Fruit fly (Drosophila melanogaster) whole organism, embryonic: ENCODE measurements around the gene CG17036.

Experiments used
- Antp ChIP-seq: fragments of 200-800 bp; sonication (Bioruptor generic); optimal IDR thresholded peaks from 3 replicates; lab custom pipeline; 2016; ENCODE audit warnings: missing biosample characterization, missing genetic modification characterization
- Blimp-1 ChIP-seq: fragments of 200-800 bp; sonication (Bioruptor generic); optimal IDR thresholded peaks from 3 replicates; lab custom pipeline; 2018; ENCODE audit warnings: missing biosample characterization, missing genetic modification characterization, mild to moderate bottlenecking, moderate library complexity, missing genetic modification reagents
- CG10267 ChIP-seq: fragments of 200-800 bp; sonication (Bioruptor generic); optimal IDR thresholded peaks from 2 replicates; lab custom pipeline; 2018; ENCODE audit warnings: missing biosample characterization, mild to moderate bottlenecking, missing genetic modification characterization, moderate library complexity
- CG10274 ChIP-seq: fragments of 200-800 bp; sonication (Bioruptor generic); optimal IDR thresholded peaks from 3 replicates; lab custom pipeline; 2017; ENCODE audit warnings: missing biosample characterization, mild to moderate bottlenecking, missing genetic modification characterization
- CG10431 ChIP-seq: fragments of 200-800 bp; sonication (Bioruptor generic); optimal IDR thresholded peaks from 3 replicates; lab custom pipeline; 2018; ENCODE audit warnings: missing biosample characterization, mild to moderate bottlenecking, missing genetic modification characterization
- CG11093 ChIP-seq: fragments of 200-800 bp; sonication (Bioruptor generic); IDR thresholded peaks from 3 replicates; pipeline ENCODE4 v1.3.6; 2022; ENCODE audit warnings: missing biosample characterization, missing genetic modification characterization
- CG11398 ChIP-seq: fragments of 200-800 bp; sonication (Bioruptor generic); optimal IDR thresholded peaks from 2 replicates; lab custom pipeline; 2016; ENCODE audit warnings: missing biosample characterization, missing genetic modification characterization
- CG1647 ChIP-seq: fragments of 200-800 bp; sonication (Bioruptor generic); optimal IDR thresholded peaks from 3 replicates; lab custom pipeline; 2016; ENCODE audit warnings: missing biosample characterization, missing genetic modification characterization
- CG17568 ChIP-seq: fragments of 200-800 bp; sonication (Bioruptor generic); optimal IDR thresholded peaks from 2 replicates; lab custom pipeline; 2018; ENCODE audit warnings: missing biosample characterization, mild to moderate bottlenecking, missing genetic modification characterization, moderate library complexity
- CG2199 ChIP-seq: fragments of 200-800 bp; sonication (Bioruptor generic); IDR thresholded peaks from 3 replicates; pipeline ENCODE4 v1.3.6; 2022; ENCODE audit warnings: missing biosample characterization, missing genetic modification characterization
- CG2678 ChIP-seq: fragments of 200-800 bp; sonication (Bioruptor generic); optimal IDR thresholded peaks from 3 replicates; lab custom pipeline; 2019; ENCODE audit warnings: missing biosample characterization, mild to moderate bottlenecking, missing genetic modification characterization, moderate library complexity
- CG34422 ChIP-seq: fragments of 200-800 bp; sonication (Bioruptor generic); IDR thresholded peaks from 3 replicates; pipeline ENCODE4 v1.3.6; 2022; ENCODE audit warnings: missing biosample characterization, missing genetic modification characterization
- CG7987 ChIP-seq: fragments of 200-800 bp; sonication (Bioruptor generic); optimal IDR thresholded peaks from 2 replicates; lab custom pipeline; 2018; ENCODE audit warnings: missing biosample characterization, mild to moderate bottlenecking, missing genetic modification characterization, moderate library complexity
- CG8089 ChIP-seq: fragments of 200-800 bp; sonication (Bioruptor generic); optimal IDR thresholded peaks from 3 replicates; lab custom pipeline; 2016; ENCODE audit warnings: missing biosample characterization, missing genetic modification characterization
- CG9609 ChIP-seq: fragments of 200-800 bp; sonication (Bioruptor generic); optimal IDR thresholded peaks from 3 replicates; lab custom pipeline; 2016; ENCODE audit warnings: missing biosample characterization, missing genetic modification characterization
- Chrac-16 ChIP-seq: fragments of 200-800 bp; sonication (Bioruptor generic); optimal IDR thresholded peaks from 3 replicates; lab custom pipeline; 2016; ENCODE audit warnings: missing biosample characterization, missing genetic modification characterization
- Ets97D ChIP-seq: fragments of 200-800 bp; sonication (Bioruptor generic); optimal IDR thresholded peaks from 3 replicates; lab custom pipeline; 2016; ENCODE audit warnings: missing biosample characterization, missing genetic modification characterization
- NFAT ChIP-seq: fragments of 200-800 bp; sonication (Bioruptor generic); IDR thresholded peaks from 2 replicates; pipeline ENCODE4 v1.3.6; 2022; ENCODE audit warnings: missing biosample characterization, missing genetic modification characterization
- Pdp1 ChIP-seq, 2 experiments: fragments of 200-800 bp; sonication (Bioruptor generic); optimal IDR thresholded peaks; 3 replicates each; lab custom pipeline; 2016; ENCODE audit warnings: missing biosample characterization in 2 of 2, missing genetic modification characterization in 2 of 2, mild to moderate bottlenecking in 1 of 2, moderate library complexity in 1 of 2
- Scr ChIP-seq: fragments of 200-800 bp; sonication (Bioruptor generic); IDR thresholded peaks from 2 replicates; pipeline ENCODE4 v1.3.6; 2022; ENCODE audit warnings: missing biosample characterization, missing genetic modification characterization; ENCODE audit not compliant: partially characterized antibody
- Side ChIP-seq: fragments of 200-800 bp; sonication (Bioruptor generic); optimal IDR thresholded peaks from 2 replicates; lab custom pipeline; 2016; ENCODE audit warnings: missing biosample characterization, missing genetic modification characterization
- Sin3A ChIP-seq: fragments of >200 bp; optimal IDR thresholded peaks from 2 replicates; lab custom pipeline; 2018
- amos ChIP-seq: fragments of 200-800 bp; sonication (Bioruptor generic); IDR thresholded peaks from 2 replicates; pipeline ENCODE4 v1.3.6; 2022; ENCODE audit warnings: missing biosample characterization, missing genetic modification characterization; ENCODE audit not compliant: partially characterized antibody
- bsh ChIP-seq, 2 experiments: fragments of 200-800 bp; sonication (Bioruptor generic); optimal IDR thresholded peaks; 2 replicates each; lab custom pipeline; 2017 to 2018; ENCODE audit warnings: mild to moderate bottlenecking in 2 of 2, missing biosample characterization in 2 of 2, missing genetic modification characterization in 2 of 2, moderate library complexity in 1 of 2
- btn ChIP-seq: fragments of 200-800 bp; sonication (Bioruptor generic); optimal IDR thresholded peaks from 2 replicates; lab custom pipeline; 2016; ENCODE audit warnings: missing biosample characterization, missing genetic modification characterization
- crc ChIP-seq: fragments of 200-800 bp; sonication (Bioruptor generic); optimal IDR thresholded peaks from 2 replicates; lab custom pipeline; 2016; ENCODE audit warnings: missing biosample characterization, missing genetic modification characterization
- crp ChIP-seq, 2 experiments: fragments of 200-800 bp; sonication (Bioruptor generic); optimal IDR thresholded peaks; 2 replicates in 1 of 2; 3 replicates in 1 of 2; lab custom pipeline; 2017; ENCODE audit warnings: missing biosample characterization in 2 of 2, missing genetic modification characterization in 2 of 2, mild to moderate bottlenecking in 1 of 2, moderate library complexity in 1 of 2
- dimm ChIP-seq: fragments of 200-800 bp; sonication (Bioruptor generic); IDR thresholded peaks from 2 replicates; pipeline ENCODE4 v1.3.6; 2022; ENCODE audit warnings: missing biosample characterization, missing genetic modification characterization
- dm ChIP-seq: fragments of 200-800 bp; sonication (Bioruptor generic); optimal IDR thresholded peaks from 3 replicates; lab custom pipeline; 2016; ENCODE audit warnings: missing biosample characterization, missing genetic modification characterization
- eve ChIP-seq, 2 experiments: fragments of >200 bp; optimal IDR thresholded peaks; 2 replicates each; lab custom pipeline; 2017; ENCODE audit warnings: missing biosample characterization in 2 of 2, missing genetic modification characterization in 2 of 2
- exex ChIP-seq: fragments of 200-800 bp; sonication (Bioruptor generic); optimal IDR thresholded peaks from 4 replicates; lab custom pipeline; 2018; ENCODE audit warnings: missing biosample characterization, mild to moderate bottlenecking, missing genetic modification characterization, moderate library complexity
- ftz-f1 ChIP-seq: fragments of 200-800 bp; sonication (Bioruptor generic); optimal IDR thresholded peaks from 2 replicates; lab custom pipeline; 2016; ENCODE audit warnings: missing biosample characterization, missing genetic modification characterization
- hbn ChIP-seq: fragments of 200-800 bp; sonication (Bioruptor generic); IDR thresholded peaks from 2 replicates; pipeline ENCODE4 v1.3.6; 2022; ENCODE audit warnings: missing biosample characterization, missing genetic modification characterization; ENCODE audit not compliant: partially characterized antibody
- hkb ChIP-seq, 2 experiments: fragments of 200-800 bp in 1 of 2; fragments of >200 bp in 1 of 2; sonication (Bioruptor generic) in 1 of 2; IDR thresholded peaks in 1 of 2; optimal IDR thresholded peaks in 1 of 2; 2 replicates each; pipeline versions ENCODE4 v1.3.6 to Lab custom; 2017 to 2022; ENCODE audit warnings: missing biosample characterization in 1 of 2, missing genetic modification characterization in 1 of 2
- lov ChIP-seq, 2 experiments: fragments of 200-800 bp in 1 of 2; fragments of >200 bp in 1 of 2; sonication (Bioruptor generic) in 1 of 2; IDR thresholded peaks in 1 of 2; optimal IDR thresholded peaks in 1 of 2; 2 replicates in 1 of 2; 3 replicates in 1 of 2; pipeline versions ENCODE4 v1.3.6 to Lab custom; 2017 to 2022; ENCODE audit warnings: missing biosample characterization in 1 of 2, missing genetic modification characterization in 1 of 2
- nau ChIP-seq: fragments of 200-800 bp; sonication (Bioruptor generic); optimal IDR thresholded peaks from 3 replicates; lab custom pipeline; 2017; ENCODE audit warnings: missing biosample characterization, mild to moderate bottlenecking, missing genetic modification characterization, missing genetic modification reagents
- nerfin-2 ChIP-seq: fragments of 200-800 bp; sonication (Bioruptor generic); IDR thresholded peaks from 2 replicates; pipeline ENCODE4 v1.3.6; 2022; ENCODE audit warnings: missing biosample characterization, missing genetic modification characterization; ENCODE audit not compliant: partially characterized antibody
- pan ChIP-seq, 4 experiments: fragments of >200 bp in 3 of 4; fragments of 200-800 bp in 1 of 4; sonication (Bioruptor generic) in 1 of 4; optimal IDR thresholded peaks in 3 of 4; IDR thresholded peaks in 1 of 4; 2 replicates each; pipeline versions ENCODE4 v1.3.6 to Lab custom; 2017 to 2022; ENCODE audit warnings: missing biosample characterization in 2 of 4, missing genetic modification characterization in 2 of 4, mixed read lengths in 1 of 4
- pzg ChIP-seq: fragments of 200-800 bp; sonication (Bioruptor generic); optimal IDR thresholded peaks from 3 replicates; lab custom pipeline; 2018; ENCODE audit warnings: missing biosample characterization, mild to moderate bottlenecking, missing genetic modification characterization, moderate library complexity
- schlank ChIP-seq: fragments of 200-800 bp; sonication (Bioruptor generic); optimal IDR thresholded peaks from 2 replicates; lab custom pipeline; 2018; ENCODE audit warnings: missing biosample characterization, mild to moderate bottlenecking, missing genetic modification characterization
- sens ChIP-seq: fragments of 200-800 bp; sonication (Bioruptor generic); peaks from one replicate; lab custom pipeline; 2016; ENCODE audit warnings: missing biosample characterization, missing genetic modification characterization
- sob ChIP-seq: fragments of 200-800 bp; sonication (Bioruptor generic); IDR thresholded peaks from 2 replicates; pipeline ENCODE4 v1.3.6; 2022; ENCODE audit warnings: missing biosample characterization, missing genetic modification characterization
- stc ChIP-seq: fragments of 200-800 bp; sonication (Bioruptor generic); IDR thresholded peaks from 2 replicates; pipeline ENCODE4 v1.3.6; 2022; ENCODE audit warnings: missing biosample characterization, missing genetic modification characterization
- tio ChIP-seq: fragments of 200-800 bp; sonication (Bioruptor generic); optimal IDR thresholded peaks from 2 replicates; lab custom pipeline; 2017; ENCODE audit warnings: missing biosample characterization, missing genetic modification characterization, inconsistent platforms
- trem ChIP-seq: fragments of 200-800 bp; optimal IDR thresholded peaks from 3 replicates; lab custom pipeline; 2019; ENCODE audit warnings: missing biosample characterization, mild to moderate bottlenecking, missing genetic modification characterization, moderate library complexity
- zfh1 ChIP-seq: fragments of 200-800 bp; sonication (Bioruptor generic); IDR thresholded peaks from 3 replicates; pipeline ENCODE4 v1.3.6; 2022; ENCODE audit warnings: missing biosample characterization, missing genetic modification characterization

Gene CG17036

dm6 chr2L:12707540-12707939, 7.0 kb upstream of the CG17036 start, which contains the start of the genes CG6180 and CG15484 (continued):
- TF ChIP-seq CG17568, result no peak
- no peak; the same call in 1 of the 2 replicates for TF ChIP-seq nerfin-2 (GFP tag; lab: Robert Waterston, UW)
- TF ChIP-seq CG34422 (GFP tag; lab: Robert Waterston, UW), result 0 out of 3 replicates have a peak, but pooled peaks have one; percentile 16
- no peak for TF ChIP-seq NFAT (GFP tag; lab: Robert Waterston, UW)
- TF ChIP-seq pan (optimal IDR thresholded peaks at IDR 0.05; lab: Kevin White, UChicago), result no peak
- TF ChIP-seq pan (GFP tag; optimal IDR thresholded peaks at IDR 0.05 in 1 of 2, IDR thresholded peaks at IDR 0.05 in 1 of 2), result no peak
- no peak for TF ChIP-seq dimm (GFP tag; lab: Robert Waterston, UW)
- peak in 1 of 2 experiments; percentile 16 for TF ChIP-seq crp (GFP tag; optimal IDR thresholded peaks at IDR 0.05; lab: Kevin White, UChicago)
- no peak for TF ChIP-seq Side (GFP tag; lab: Kevin White, UChicago)
- no peak for TF ChIP-seq lov (optimal IDR thresholded peaks at IDR 0.05; lab: Kevin White, UChicago)
- no peak for TF ChIP-seq lov (GFP tag; IDR thresholded peaks at IDR 0.05; lab: Robert Waterston, UW)
- peak; percentile 16 for TF ChIP-seq CG10267 (tag; lab: Kevin White, UChicago)
- TF ChIP-seq dm (GFP tag; lab: Kevin White, UChicago), result peak; percentile 7
- no peak for TF ChIP-seq schlank
- TF ChIP-seq CG11093, result no peak
- no peak for TF ChIP-seq tio (GFP tag; lab: Kevin White, UChicago)
- TF ChIP-seq CG1647, result no peak
- no peak for TF ChIP-seq crc (GFP tag; lab: Kevin White, UChicago)
- TF ChIP-seq CG7987 (GFP tag; lab: Kevin White, UChicago), result no peak
- TF ChIP-seq ftz-f1 (GFP tag; lab: Kevin White, UChicago), result no peak
- TF ChIP-seq Sin3A, result peak; percentile 50
- TF ChIP-seq CG2199 (GFP tag; lab: Robert Waterston, UW), result no peak
- TF ChIP-seq eve (GFP tag; optimal IDR thresholded peaks at IDR 0.05; lab: Kevin White, UChicago), result no peak
- no peak for TF ChIP-seq Antp (GFP tag; lab: Kevin White, UChicago)
- peak; percentile 70 for TF ChIP-seq sens (GFP tag; lab: Kevin White, UChicago)
- no peak for TF ChIP-seq bsh (GFP tag; optimal IDR thresholded peaks at IDR 0.05; lab: Kevin White, UChicago)
- TF ChIP-seq zfh1 (GFP tag; lab: Robert Waterston, UW), result 0 out of 3 replicates have a peak, but pooled peaks have one; percentile 28
- TF ChIP-seq hbn (GFP tag; lab: Robert Waterston, UW), result peak; percentile 25; the same call in 1 of the 2 replicates
- TF ChIP-seq Blimp-1 (GFP tag; lab: Kevin White, UChicago), result no peak
- TF ChIP-seq Ets97D (GFP tag; lab: Kevin White, UChicago), result peak; percentile 91
- no peak for TF ChIP-seq Chrac-16 (GFP tag; lab: Kevin White, UChicago)
- no peak for TF ChIP-seq sob (GFP tag; lab: Robert Waterston, UW)
- peak; percentile 49 for TF ChIP-seq pzg
- no peak for TF ChIP-seq trem
- TF ChIP-seq CG11398, result no peak
- no peak for TF ChIP-seq CG10431 (GFP tag; lab: Kevin White, UChicago)
- TF ChIP-seq Scr (GFP tag; lab: Robert Waterston, UW), result peak; percentile 58
- TF ChIP-seq amos, result peak; percentile 22; the same call in 1 of the 2 replicates
- TF ChIP-seq CG9609 (GFP tag; lab: Kevin White, UChicago), result no peak
- no peak for TF ChIP-seq CG10274 (GFP tag; lab: Kevin White, UChicago)
- peak in 1 of 2 experiments; percentile 69 for TF ChIP-seq Pdp1 (GFP tag; optimal IDR thresholded peaks at IDR 0.05; lab: Kevin White, UChicago)
- no peak for TF ChIP-seq CG2678 (tag; lab: Kevin White, UChicago)
- TF ChIP-seq CG8089, result no peak
- no peak for TF ChIP-seq stc (GFP tag; lab: Robert Waterston, UW)
- TF ChIP-seq hkb (optimal IDR thresholded peaks at IDR 0.05; lab: Kevin White, UChicago), result no peak
- TF ChIP-seq hkb (GFP tag; IDR thresholded peaks at IDR 0.05; lab: Robert Waterston, UW), result no peak
- TF ChIP-seq exex, result peak; percentile 16
- TF ChIP-seq btn (GFP tag; lab: Kevin White, UChicago), result no peak
- no peak for TF ChIP-seq nau (GFP tag; lab: Kevin White, UChicago)
- TF ChIP-seq, all 482 proteins: peak for 57
